Fruit fly (Drosophila melanogaster) whole organism, embryonic: ENCODE data around the gene CG5969.
A peak's percentile ranks its signal among the peaks of the same experiment; 100 is the strongest.

Source experiments
- Ada2b ChIP-seq: fragments of 200-800 bp; sonication (Bioruptor generic); IDR thresholded peaks from 2 replicates; pipeline ENCODE4 v1.3.6; 2022; ENCODE audit warnings: missing biosample characterization, missing genetic modification characterization
- Aef1 ChIP-seq: fragments of 200-800 bp; sonication (Bioruptor generic); IDR thresholded peaks from 3 replicates; pipeline ENCODE4 v1.3.6; 2022; ENCODE audit warnings: missing biosample characterization, missing genetic modification characterization
- Bteb2 ChIP-seq: fragments of 200-800 bp; sonication (Bioruptor generic); optimal IDR thresholded peaks from 2 replicates; lab custom pipeline; 2016; ENCODE audit warnings: missing biosample characterization, missing genetic modification characterization
- CG10147 ChIP-seq: fragments of 200-800 bp; sonication (Bioruptor generic); optimal IDR thresholded peaks from 2 replicates; lab custom pipeline; 2019; ENCODE audit warnings: missing biosample characterization, mild to moderate bottlenecking, missing genetic modification characterization, moderate library complexity
- CG11085 ChIP-seq: fragments of 200-800 bp; sonication (Bioruptor generic); IDR thresholded peaks from 2 replicates; pipeline ENCODE4 v1.3.6; 2022; ENCODE audit warnings: missing biosample characterization, missing genetic modification characterization
- CG11696 ChIP-seq: fragments of 200-800 bp; sonication (Bioruptor generic); IDR thresholded peaks from 2 replicates; pipeline ENCODE4 v1.3.6; 2022; ENCODE audit warnings: missing biosample characterization, missing genetic modification characterization
- CG12391 ChIP-seq: fragments of 200-800 bp; sonication (Bioruptor generic); optimal IDR thresholded peaks from 3 replicates; lab custom pipeline; 2018; ENCODE audit warnings: missing biosample characterization, mild to moderate bottlenecking, missing genetic modification characterization, moderate library complexity
- CG14014 ChIP-seq: fragments of 200-800 bp; sonication (Bioruptor generic); IDR thresholded peaks from 2 replicates; pipeline ENCODE4 v1.3.6; 2022; ENCODE audit warnings: missing biosample characterization, missing genetic modification characterization
- CG14050 ChIP-seq: fragments of 200-800 bp; sonication (Bioruptor generic); IDR thresholded peaks from 3 replicates; pipeline ENCODE4 v1.3.6; 2022; ENCODE audit warnings: missing biosample characterization, missing genetic modification characterization
- CG14710 ChIP-seq: fragments of 200-800 bp; sonication (Bioruptor generic); optimal IDR thresholded peaks from 3 replicates; lab custom pipeline; 2019; ENCODE audit warnings: missing biosample characterization, mild to moderate bottlenecking, missing genetic modification characterization, moderate library complexity
- CG14860 ChIP-seq: fragments of 200-800 bp; sonication (Bioruptor generic); IDR thresholded peaks from 3 replicates; pipeline ENCODE4 v1.3.6; 2022; ENCODE audit warnings: missing biosample characterization, missing genetic modification characterization; ENCODE audit not compliant: partially characterized antibody
- CG15011 ChIP-seq: fragments of 200-800 bp; sonication (Bioruptor generic); optimal IDR thresholded peaks from 3 replicates; lab custom pipeline; 2018; ENCODE audit warnings: missing biosample characterization, mild to moderate bottlenecking, missing genetic modification characterization
- CG17385 ChIP-seq: fragments of 200-800 bp; sonication (Bioruptor generic); optimal IDR thresholded peaks from 3 replicates; lab custom pipeline; 2018; ENCODE audit warnings: missing biosample characterization, mild to moderate bottlenecking, missing genetic modification characterization
- CG18262 ChIP-seq: fragments of 200-800 bp; optimal IDR thresholded peaks from 3 replicates; lab custom pipeline; 2019; ENCODE audit warnings: missing biosample characterization, mild to moderate bottlenecking, missing genetic modification characterization, moderate library complexity
- CG18599 ChIP-seq: fragments of 200-800 bp; sonication (Bioruptor generic); optimal IDR thresholded peaks from 3 replicates; lab custom pipeline; 2017; ENCODE audit warnings: missing biosample characterization, missing genetic modification characterization, mild to moderate bottlenecking, moderate library complexity, missing genetic modification reagents
- CG18619 ChIP-seq: fragments of 200-800 bp; sonication (Bioruptor generic); optimal IDR thresholded peaks from 3 replicates; lab custom pipeline; 2017; ENCODE audit warnings: missing biosample characterization, mild to moderate bottlenecking, missing genetic modification characterization
- CG32772 ChIP-seq: fragments of 200-800 bp; sonication (Bioruptor generic); IDR thresholded peaks from 2 replicates; pipeline ENCODE4 v1.3.6; 2022; ENCODE audit warnings: missing biosample characterization, missing genetic modification characterization
- CG3995 ChIP-seq: fragments of 200-800 bp; sonication (Bioruptor generic); optimal IDR thresholded peaks from 3 replicates; lab custom pipeline; 2016; ENCODE audit warnings: missing biosample characterization, missing genetic modification characterization
- CG43689 ChIP-seq: fragments of 200-800 bp; sonication (Bioruptor generic); IDR thresholded peaks from 2 replicates; pipeline ENCODE4 v1.3.6; 2022; ENCODE audit warnings: missing biosample characterization, missing genetic modification characterization
- CG4424 ChIP-seq: fragments of 200-800 bp; sonication (Bioruptor generic); optimal IDR thresholded peaks from 3 replicates; lab custom pipeline; 2016; ENCODE audit warnings: missing biosample characterization, missing genetic modification characterization
- CG4854 ChIP-seq: fragments of 200-800 bp; sonication (Bioruptor generic); optimal IDR thresholded peaks from 2 replicates; lab custom pipeline; 2016; ENCODE audit warnings: missing biosample characterization, missing genetic modification characterization, inconsistent platforms
- CG5953 ChIP-seq: fragments of 200-800 bp; sonication (Bioruptor generic); IDR thresholded peaks from 2 replicates; pipeline ENCODE4 v1.3.6; 2022; ENCODE audit warnings: missing biosample characterization, missing genetic modification characterization
- CG6791 ChIP-seq: fragments of 200-800 bp; sonication (Bioruptor generic); IDR thresholded peaks from 3 replicates; pipeline ENCODE4 v1.3.6; 2022; ENCODE audit warnings: missing biosample characterization, missing genetic modification characterization; ENCODE audit not compliant: partially characterized antibody
- CG9215 ChIP-seq: fragments of 200-800 bp; sonication (Bioruptor generic); IDR thresholded peaks from 2 replicates; pipeline ENCODE4 v1.3.6; 2022; ENCODE audit warnings: missing biosample characterization, missing genetic modification characterization
- CG9932 ChIP-seq: fragments of 200-800 bp; sonication (Bioruptor generic); IDR thresholded peaks from 2 replicates; pipeline ENCODE4 v1.3.6; 2022; ENCODE audit warnings: missing biosample characterization, missing genetic modification characterization
- CrebB ChIP-seq: fragments of 200-800 bp; sonication (Bioruptor generic); optimal IDR thresholded peaks from 3 replicates; lab custom pipeline; 2018; ENCODE audit warnings: missing biosample characterization, mild to moderate bottlenecking, missing genetic modification characterization
- Dek ChIP-seq: fragments of 200-800 bp; sonication (Bioruptor generic); optimal IDR thresholded peaks from 3 replicates; lab custom pipeline; 2019; ENCODE audit warnings: missing biosample characterization, mild to moderate bottlenecking, missing genetic modification characterization, moderate library complexity
- Doc3 ChIP-seq: fragments of 200-800 bp; sonication (Bioruptor generic); IDR thresholded peaks from 3 replicates; pipeline ENCODE4 v1.3.6; 2022; ENCODE audit warnings: missing biosample characterization, missing genetic modification characterization; ENCODE audit not compliant: partially characterized antibody
- Eip74EF ChIP-seq, 2 experiments: fragments of 200-800 bp in 1 of 2; fragments of >200 bp in 1 of 2; sonication (Bioruptor generic) in 1 of 2; optimal IDR thresholded peaks; 2 replicates each; lab custom pipeline; 2017 to 2019; ENCODE audit warnings: missing biosample characterization in 2 of 2, missing genetic modification characterization in 2 of 2, mild to moderate bottlenecking in 1 of 2, moderate library complexity in 1 of 2
- HHEX ChIP-seq: fragments of 200-800 bp; sonication (Bioruptor generic); optimal IDR thresholded peaks from 3 replicates; lab custom pipeline; 2017; ENCODE audit warnings: missing biosample characterization, mild to moderate bottlenecking, missing genetic modification characterization, missing genetic modification reagents
- Rx ChIP-seq: fragments of 200-800 bp; sonication (Bioruptor generic); IDR thresholded peaks from 2 replicates; pipeline ENCODE4 v1.3.6; 2022; ENCODE audit warnings: missing biosample characterization, missing genetic modification characterization
- Xrp1 ChIP-seq: fragments of 200-800 bp; sonication (Bioruptor generic); IDR thresholded peaks from 2 replicates; pipeline ENCODE4 v1.3.6; 2022; ENCODE audit warnings: missing biosample characterization, missing genetic modification characterization
- abd-A ChIP-seq: fragments of 200-800 bp; sonication (Bioruptor generic); optimal IDR thresholded peaks from 3 replicates; lab custom pipeline; 2019; ENCODE audit warnings: missing biosample characterization, mild to moderate bottlenecking, missing genetic modification characterization, moderate library complexity
- ash1 ChIP-seq: fragments of 200-800 bp; sonication (Bioruptor generic); optimal IDR thresholded peaks from 2 replicates; lab custom pipeline; 2018; ENCODE audit warnings: missing biosample characterization, mild to moderate bottlenecking, missing genetic modification characterization
- bowl ChIP-seq: fragments of 200-800 bp; sonication (Bioruptor generic); IDR thresholded peaks from 2 replicates; pipeline ENCODE4 v1.3.6; 2022; ENCODE audit warnings: missing biosample characterization, missing genetic modification characterization
- br ChIP-seq: fragments of >200 bp; optimal IDR thresholded peaks from 2 replicates; lab custom pipeline; 2017
- cg ChIP-seq: fragments of 200-800 bp; sonication (Bioruptor generic); optimal IDR thresholded peaks from 3 replicates; lab custom pipeline; 2019; ENCODE audit warnings: missing biosample characterization, mild to moderate bottlenecking, missing genetic modification characterization, moderate library complexity
- disco-r ChIP-seq: fragments of 200-800 bp; sonication (Bioruptor generic); optimal IDR thresholded peaks from 2 replicates; lab custom pipeline; 2016; ENCODE audit warnings: missing biosample characterization, missing genetic modification characterization
- fu2 ChIP-seq: fragments of 200-800 bp; sonication (Bioruptor generic); optimal IDR thresholded peaks from 2 replicates; lab custom pipeline; 2016; ENCODE audit warnings: missing biosample characterization, missing genetic modification characterization
- grn ChIP-seq: fragments of 200-800 bp; sonication (Bioruptor generic); optimal IDR thresholded peaks from 3 replicates; lab custom pipeline; 2017; ENCODE audit warnings: missing biosample characterization, missing genetic modification characterization
- h ChIP-seq: fragments of >200 bp; optimal IDR thresholded peaks from 2 replicates; lab custom pipeline; 2017
- ham ChIP-seq: fragments of 200-800 bp; sonication (Bioruptor generic); IDR thresholded peaks from 2 replicates; pipeline ENCODE4 v1.3.6; 2022; ENCODE audit warnings: missing biosample characterization, missing genetic modification characterization
- insv ChIP-seq, 2 experiments: fragments of 200-800 bp; sonication (Bioruptor generic); optimal IDR thresholded peaks; 3 replicates each; lab custom pipeline; 2016 to 2018; ENCODE audit warnings: missing biosample characterization in 2 of 2, missing genetic modification characterization in 2 of 2
- lab ChIP-seq: fragments of 200-800 bp; sonication (Bioruptor generic); optimal IDR thresholded peaks from 3 replicates; lab custom pipeline; 2017; ENCODE audit warnings: missing biosample characterization, missing genetic modification characterization, mild to moderate bottlenecking, moderate library complexity, missing genetic modification reagents
- otp ChIP-seq: fragments of 200-800 bp; sonication (Bioruptor generic); IDR thresholded peaks from 3 replicates; pipeline ENCODE4, ENCODE4 v1.3.6; 2022; ENCODE audit warnings: missing biosample characterization, missing genetic modification characterization
- pita ChIP-seq: fragments of 200-800 bp; sonication (Bioruptor generic); optimal IDR thresholded peaks from 2 replicates; lab custom pipeline; 2017; ENCODE audit warnings: missing biosample characterization, mild to moderate bottlenecking, missing genetic modification characterization
- ranshi ChIP-seq: fragments of 200-800 bp; sonication (Bioruptor generic); IDR thresholded peaks from 2 replicates; pipeline ENCODE4 v1.3.6; 2022; ENCODE audit warnings: missing biosample characterization, missing genetic modification characterization
- shn ChIP-seq: fragments of 200-800 bp; sonication (Bioruptor generic); optimal IDR thresholded peaks from 3 replicates; lab custom pipeline; 2016; ENCODE audit warnings: missing biosample characterization, missing genetic modification characterization
- so ChIP-seq: fragments of 200-800 bp; sonication (Bioruptor generic); IDR thresholded peaks from 3 replicates; pipeline ENCODE4 v1.3.6; 2022; ENCODE audit warnings: missing biosample characterization, missing genetic modification characterization
- vfl ChIP-seq: fragments of 200-800 bp; sonication (Bioruptor generic); optimal IDR thresholded peaks from 2 replicates; lab custom pipeline; 2016; ENCODE audit warnings: missing biosample characterization, missing genetic modification characterization
- z ChIP-seq: fragments of 200-800 bp; sonication (Bioruptor generic); IDR thresholded peaks from 3 replicates; pipeline ENCODE4 v1.3.6; 2022; ENCODE audit warnings: missing biosample characterization, missing genetic modification characterization

The CG5969 gene

DNA sequence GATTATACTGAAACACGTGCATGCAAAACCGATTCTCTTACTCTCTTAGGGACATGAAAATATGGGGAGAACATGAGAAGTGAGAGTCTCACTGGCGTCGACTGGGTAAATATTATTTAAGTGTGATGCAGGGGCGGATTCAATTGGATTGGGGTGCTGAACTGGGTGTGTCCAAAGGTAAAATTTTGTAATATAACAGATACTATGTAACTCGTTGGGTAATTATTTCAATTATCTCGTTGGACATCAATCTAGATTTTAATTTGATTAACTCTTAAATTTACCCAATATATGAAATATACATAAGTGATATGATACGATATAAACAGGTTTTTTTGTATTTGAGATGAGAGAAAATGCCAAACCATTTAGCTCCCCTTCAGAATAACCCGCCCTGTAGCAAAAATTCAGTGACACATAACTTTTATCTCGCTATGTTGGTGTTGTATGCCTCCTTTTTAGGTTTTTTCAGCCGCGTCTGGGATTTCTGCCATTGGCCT is 34.6 kb downstream of the CG5969 start (continued):
- TF ChIP-seq Doc3 (GFP tag; lab: Robert Waterston, UW) (no peak), CG14050 (GFP tag; lab: Robert Waterston, UW) (peak; percentile 71; the same call in 2 of the 3 replicates), ash1 (GFP tag; lab: Kevin White, UChicago) (peak; percentile 81), pita (GFP tag; lab: Kevin White, UChicago) (no peak), Eip74EF (GFP tag; optimal IDR thresholded peaks at IDR 0.05; lab: Kevin White, UChicago) (peak in 1 of 2 experiments; percentile 85), CG32772 (GFP tag; lab: Robert Waterston, UW) (peak; percentile 92), Bteb2 (GFP tag; lab: Kevin White, UChicago) (peak; percentile 91), br (no peak), HHEX (GFP tag; lab: Kevin White, UChicago) (peak; percentile 96), CG6791 (GFP tag; lab: Robert Waterston, UW) (0 out of 3 replicates have a peak, but pooled peaks have one; percentile 51), CG14860 (no peak; the same call in 2 of the 3 replicates), Ada2b (GFP tag; lab: Robert Waterston, UW) (peak; percentile 94), z (GFP tag; lab: Robert Waterston, UW) (no peak), CG43689 (GFP tag; lab: Robert Waterston, UW) (peak; percentile 36; the same call in 1 of the 2 replicates), CrebB (tag; lab: Kevin White, UChicago) (peak; percentile 91), CG10147 (peak; percentile 97), CG9932 (GFP tag; lab: Robert Waterston, UW) (peak; percentile 98), CG17385 (GFP tag; lab: Kevin White, UChicago) (peak; percentile 83), grn (GFP tag; lab: Kevin White, UChicago) (peak; percentile 65), CG11696 (peak; percentile 74), ham (GFP tag; lab: Robert Waterston, UW) (peak; percentile 79; the same call in 1 of the 2 replicates), CG11085 (GFP tag; lab: Robert Waterston, UW) (peak; percentile 95), Dek (tag; lab: Kevin White, UChicago) (peak; percentile 94), CG18262 (tag; lab: Kevin White, UChicago) (peak; percentile 85), Aef1 (GFP tag; lab: Robert Waterston, UW) (peak; percentile 93), CG14014 (GFP tag; lab: Robert Waterston, UW) (peak; percentile 95), CG3995 (GFP tag; lab: Kevin White, UChicago) (peak; percentile 79), Xrp1 (GFP tag; lab: Robert Waterston, UW) (peak; percentile 94), CG4424 (GFP tag; lab: Kevin White, UChicago) (peak; percentile 94), Rx (peak; percentile 74), otp (GFP tag; lab: Robert Waterston, UW) (peak; percentile 85; the same call in 2 of the 3 replicates), abd-A (tag; lab: Kevin White, UChicago) (peak; percentile 86), CG18599 (peak; percentile 98), insv (GFP tag; optimal IDR thresholded peaks at IDR 0.05; lab: Kevin White, UChicago) (peak in 1 of 2 experiments; percentile 56), CG18619 (GFP tag; lab: Kevin White, UChicago) (peak; percentile 93), CG15011 (peak; percentile 96), CG14710 (tag; lab: Kevin White, UChicago) (peak; percentile 83), shn (peak; percentile 86), CG5953 (GFP tag; lab: Robert Waterston, UW) (peak; percentile 78), cg (no peak), ranshi (GFP tag; lab: Robert Waterston, UW) (peak; percentile 91; the same call in 1 of the 2 replicates), h (lab: Kevin White, UChicago) (no peak), so (GFP tag; lab: Robert Waterston, UW) (peak; percentile 91), CG9215 (GFP tag; lab: Robert Waterston, UW) (peak; percentile 97), disco-r (peak; percentile 84), fu2 (GFP tag; lab: Kevin White, UChicago) (peak; percentile 94), CG4854 (peak; percentile 86), bowl (peak; percentile 49; the same call in 1 of the 2 replicates), lab (GFP tag; lab: Kevin White, UChicago) (peak; percentile 98), CG12391 (tag; lab: Kevin White, UChicago) (peak; percentile 93), vfl (GFP tag; lab: Kevin White, UChicago) (peak; percentile 92)
